Fruit fly (Drosophila melanogaster) whole organism, adult: Measurements from ENCODE around the gene Rpt5.

ENCODE experiments used
- CG12768 ChIP-seq: fragments of 200-800 bp; sonication (Bioruptor generic); optimal IDR thresholded peaks from 2 replicates; lab custom pipeline; 2017; ENCODE audit warnings: missing biosample characterization, missing genetic modification characterization, mild to moderate bottlenecking, moderate library complexity, missing genetic modification reagents
- CG14711 ChIP-seq: fragments of 200-800 bp; sonication (Bioruptor generic); optimal IDR thresholded peaks from 2 replicates; lab custom pipeline; 2018; ENCODE audit warnings: missing biosample characterization, mild to moderate bottlenecking, missing genetic modification characterization, moderate library complexity
- CG1620 ChIP-seq: fragments of 200-800 bp; sonication (Bioruptor generic); optimal IDR thresholded peaks from 2 replicates; lab custom pipeline; 2016; ENCODE audit warnings: missing biosample characterization, missing genetic modification characterization
- CG7045 ChIP-seq: fragments of 200-800 bp; sonication (Bioruptor generic); optimal IDR thresholded peaks from 2 replicates; lab custom pipeline; 2017; ENCODE audit warnings: missing biosample characterization, mild to moderate bottlenecking, missing genetic modification characterization
- Clk ChIP-seq: fragments of 200-800 bp; sonication (Bioruptor generic); optimal IDR thresholded peaks from 2 replicates; lab custom pipeline; 2017; ENCODE audit warnings: missing biosample characterization, missing genetic modification characterization
- Hr96 ChIP-seq: fragments of 200-800 bp; sonication (Bioruptor generic); optimal IDR thresholded peaks from 2 replicates; lab custom pipeline; 2016; ENCODE audit warnings: missing biosample characterization, missing genetic modification characterization
- Mnt ChIP-seq: fragments of 200-800 bp; sonication (Bioruptor generic); optimal IDR thresholded peaks from 2 replicates; lab custom pipeline; 2016; ENCODE audit warnings: missing biosample characterization, mild to moderate bottlenecking, missing genetic modification characterization
- kay ChIP-seq: fragments of 200-800 bp; sonication (Bioruptor generic); peaks from one replicate; lab custom pipeline; 2016; ENCODE audit warnings: missing biosample characterization, missing genetic modification characterization, borderline replicate concordance
- ovo ChIP-seq: fragments of 200-800 bp; sonication (Bioruptor generic); optimal IDR thresholded peaks from 2 replicates; lab custom pipeline; 2016; ENCODE audit warnings: missing biosample characterization, missing genetic modification characterization
- tj ChIP-seq: fragments of 200-800 bp; sonication (Bioruptor generic); optimal IDR thresholded peaks from 3 replicates; lab custom pipeline; 2017; ENCODE audit warnings: missing biosample characterization, mild to moderate bottlenecking, missing genetic modification characterization, moderate library complexity
- toe ChIP-seq: fragments of 200-800 bp; sonication (Bioruptor generic); optimal IDR thresholded peaks from 2 replicates; lab custom pipeline; 2016; ENCODE audit warnings: missing biosample characterization, missing genetic modification characterization

DNA sequence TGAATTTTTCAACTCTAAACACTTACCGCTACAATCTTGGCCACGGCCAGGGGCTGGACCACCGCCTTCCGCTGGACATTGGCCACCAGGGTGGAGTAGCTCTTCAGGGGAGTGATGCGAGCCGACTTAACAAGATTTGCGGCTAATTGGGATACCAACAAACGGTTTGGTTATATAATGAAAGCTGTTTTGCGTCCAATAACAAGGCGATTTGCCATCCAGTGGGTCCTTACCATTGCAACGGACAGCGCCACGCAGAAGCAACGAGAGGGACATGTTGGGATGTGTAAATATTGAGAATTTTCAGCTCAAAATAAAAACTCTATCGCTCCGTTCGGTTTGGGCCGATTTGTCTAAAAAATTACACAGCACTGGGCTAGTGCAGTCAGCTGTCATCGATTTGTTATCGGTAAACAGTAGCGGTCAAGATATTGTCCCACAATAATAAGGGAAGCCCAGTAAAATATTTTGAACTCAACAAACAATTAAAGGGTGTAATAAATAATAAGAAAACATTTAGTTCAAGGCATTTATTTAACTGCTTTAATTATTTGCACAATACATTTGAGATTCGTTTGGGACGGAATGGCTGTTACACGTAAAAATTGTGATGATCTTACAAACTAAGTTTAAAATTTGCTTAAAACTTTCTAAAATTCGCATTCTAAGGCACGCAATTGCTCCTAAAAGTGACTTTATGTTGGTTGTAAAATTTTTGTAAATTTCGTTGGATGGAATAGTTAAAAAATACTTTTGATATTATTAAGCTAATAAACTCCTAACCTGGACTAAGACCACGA is 7.7 kb downstream of the Rpt5 start, which contains the start of gene SdhD:
- peak; percentile 60 for TF ChIP-seq CG1620
- peak; percentile 64 for TF ChIP-seq CG12768 (GFP tag; lab: Kevin White, UChicago)
- peak; percentile 0 for TF ChIP-seq ovo
- TF ChIP-seq Clk (GFP tag; lab: Kevin White, UChicago) = no peak
- peak; percentile 9 for TF ChIP-seq toe (GFP tag; lab: Kevin White, UChicago)
- TF ChIP-seq kay (GFP tag; lab: Kevin White, UChicago) = peak; percentile 93
- TF ChIP-seq CG14711 = peak; percentile 55
- TF ChIP-seq Mnt (GFP tag; lab: Kevin White, UChicago) = peak; percentile 48
- TF ChIP-seq CG7045 (GFP tag; lab: Kevin White, UChicago) = no peak
- no peak for TF ChIP-seq tj (GFP tag; lab: Kevin White, UChicago)
- TF ChIP-seq Hr96 = no peak
